Fruit fly (Drosophila melanogaster): Measurements from ENCODE around the gene nau.

Gene nau

dm6 chr3R:23732990-23733512, 14.9 kb upstream of the nau start, which contains the start of the genes Hmgcr and Rpn9 (continued):
- TF ChIP-seq scrt (GFP tag; optimal IDR thresholded peaks at IDR 0.05) (peak; percentile 18), insv (GFP tag; optimal IDR thresholded peaks at IDR 0.05) (peak in 1 of 2 experiments; percentile 65), Dbx (GFP tag; IDR thresholded peaks at IDR 0.05) (no peak), cato (GFP tag; optimal IDR thresholded peaks at IDR 0.05; ENCODE audit: borderline replicate concordance) (no peak), CG10209 (GFP tag; optimal IDR thresholded peaks at IDR 0.05) (no peak), Myb (GFP tag; optimal IDR thresholded peaks at IDR 0.05) (no peak), ssp (GFP tag; IDR thresholded peaks at IDR 0.05) (no peak), jumu (GFP tag; optimal IDR thresholded peaks at IDR 0.05) (peak; percentile 8), ase (GFP tag; IDR thresholded peaks at IDR 0.05) (no peak), Usf (GFP tag; optimal IDR thresholded peaks at IDR 0.05) (no peak), CG6689 (GFP tag; IDR thresholded peaks at IDR 0.05) (no peak), E2f2 (GFP tag; IDR thresholded peaks at IDR 0.05) (peak; percentile 25; the same call in 1 of the 2 replicates), h (optimal IDR thresholded peaks at IDR 0.05) (no peak), zf30C (GFP tag; optimal IDR thresholded peaks at IDR 0.05) (no peak), CG10321 (GFP tag; IDR thresholded peaks at IDR 0.05) (no peak), CG15514 (GFP tag; optimal IDR thresholded peaks at IDR 0.05) (peak; percentile 67), Aef1 (GFP tag; IDR thresholded peaks at IDR 0.05) (no peak), bigmax (GFP tag; optimal IDR thresholded peaks at IDR 0.05) (no peak), HLH54F (GFP tag; optimal IDR thresholded peaks at IDR 0.05) (no peak), CG18011 (GFP tag; optimal IDR thresholded peaks at IDR 0.05) (no peak), Meics (GFP tag; optimal IDR thresholded peaks at IDR 0.05) (no peak), NC2β (GFP tag; optimal IDR thresholded peaks at IDR 0.05) (peak; percentile 55), HmgZ (tag; optimal IDR thresholded peaks at IDR 0.05) (peak; percentile 32), CG18262 (tag; optimal IDR thresholded peaks at IDR 0.05) (peak; percentile 24), CG5953 (GFP tag; IDR thresholded peaks at IDR 0.05) (no peak), NC2α (GFP tag; optimal IDR thresholded peaks at IDR 0.05) (no peak), sens (GFP tag) (peak; percentile 88), CG9797 (GFP tag; optimal IDR thresholded peaks at IDR 0.05) (peak; percentile 97), CG12299 (tag; optimal IDR thresholded peaks at IDR 0.05) (peak; percentile 52), da (GFP tag; optimal IDR thresholded peaks at IDR 0.05) (no peak), CG4617 (GFP tag; optimal IDR thresholded peaks at IDR 0.05; ENCODE audit: borderline replicate concordance) (peak; percentile 41), Nf-YC (tag; optimal IDR thresholded peaks at IDR 0.05) (peak; percentile 38), CG15269 (tag; optimal IDR thresholded peaks at IDR 0.05) (peak; percentile 16), CG7963 (GFP tag; IDR thresholded peaks at IDR 0.05; ENCODE audit: partially characterized antibody) (0 out of 3 replicates have a peak, but pooled peaks have one; percentile 22), CG2116 (GFP tag; optimal IDR thresholded peaks at IDR 0.05) (peak; percentile 72), CG6765 (GFP tag; optimal IDR thresholded peaks at IDR 0.05) (peak; percentile 15), CG6683 (GFP tag; optimal IDR thresholded peaks at IDR 0.05) (no peak), CG30020 (tag; optimal IDR thresholded peaks at IDR 0.05) (peak; percentile 20), CG11247 (GFP tag; IDR thresholded peaks at IDR 0.05) (no peak), repo (GFP tag; optimal IDR thresholded peaks at IDR 0.05) (no peak), unpg (GFP tag; optimal IDR thresholded peaks at IDR 0.05) (peak; percentile 21), dan (GFP tag; IDR thresholded peaks at IDR 0.05) (no peak), Nf-YA (GFP tag; IDR thresholded peaks at IDR 0.05) (no peak), CG8924 (tag; optimal IDR thresholded peaks at IDR 0.05) (peak; percentile 44), CG11504 (tag; optimal IDR thresholded peaks at IDR 0.05) (peak; percentile 51), Sry-β (GFP tag; optimal IDR thresholded peaks at IDR 0.05) (peak; percentile 10), Lpt (GFP tag; optimal IDR thresholded peaks at IDR 0.05) (no peak), CG11456 (GFP tag; IDR thresholded peaks at IDR 0.05) (no peak), dpn (GFP tag; optimal IDR thresholded peaks at IDR 0.05) (peak; percentile 14 to 24), Dp (GFP tag; optimal IDR thresholded peaks at IDR 0.05) (peak; percentile 48), CG11695 (GFP tag; IDR thresholded peaks at IDR 0.05) (no peak)
